Worm (Caenorhabditis elegans) whole organism, mixed stage, embryonic: ENCODE data around the gene gpd-2.

Experiments used
- M03D4.4 ChIP-seq: sonication (generic microtip); optimal IDR thresholded peaks from 2 replicates; lab custom pipeline; 2017; ENCODE audit warnings: mild to moderate bottlenecking, missing genetic modification characterization, missing compliant biosample characterization
- bed-3 ChIP-seq: fragments of 200-800 bp; sonication (Bioruptor generic); optimal IDR thresholded peaks from 3 replicates; lab custom pipeline; 2018; ENCODE audit warnings: mild to moderate bottlenecking, missing genetic modification characterization, moderate library complexity, missing compliant biosample characterization
- blmp-1 ChIP-seq: fragments of 150-350 bp; optimal IDR thresholded peaks from 2 replicates; lab custom pipeline; 2014; ENCODE audit warnings: missing biosample characterization, missing genetic modification characterization
- ceh-39 ChIP-seq: fragments of 150-350 bp; optimal IDR thresholded peaks from 2 replicates; lab custom pipeline; 2014; ENCODE audit warnings: missing biosample characterization, missing genetic modification characterization
- ceh-83 ChIP-seq: fragments of 200-800 bp; sonication (Bioruptor generic); optimal IDR thresholded peaks from 2 replicates; lab custom pipeline; 2018; ENCODE audit warnings: mild to moderate bottlenecking, missing genetic modification characterization, missing compliant biosample characterization
- ces-1 ChIP-seq: fragments of 150-350 bp; optimal IDR thresholded peaks from 2 replicates; lab custom pipeline; 2014; ENCODE audit warnings: missing biosample characterization, missing genetic modification reagents, missing genetic modification characterization
- cnd-1 ChIP-seq: fragments of 200-800 bp; sonication (Bioruptor generic); optimal IDR thresholded peaks from 2 replicates; lab custom pipeline; 2018; ENCODE audit warnings: mild to moderate bottlenecking, missing genetic modification characterization, missing compliant biosample characterization
- drap-1 ChIP-seq: fragments of 200-800 bp; sonication (Bioruptor generic); optimal IDR thresholded peaks from 3 replicates; lab custom pipeline; 2018; ENCODE audit warnings: mild to moderate bottlenecking, missing genetic modification characterization, missing compliant biosample characterization
- elt-1 ChIP-seq: sonication (generic microtip); optimal IDR thresholded peaks from 2 replicates; lab custom pipeline; 2017; ENCODE audit warnings: missing genetic modification characterization, mild to moderate bottlenecking, missing compliant biosample characterization, antibody characterized with exemption, moderate library complexity, borderline replicate concordance; ENCODE audit not compliant: insufficient read depth
- elt-3 ChIP-seq: fragments of 150-350 bp; optimal IDR thresholded peaks from 2 replicates; lab custom pipeline; 2014; ENCODE audit warnings: missing biosample characterization, missing genetic modification characterization
- flh-1 ChIP-seq: fragments of 200-800 bp; sonication (Bioruptor generic); optimal IDR thresholded peaks from 2 replicates; lab custom pipeline; 2018; ENCODE audit warnings: mild to moderate bottlenecking, missing genetic modification characterization, moderate library complexity, missing compliant biosample characterization
- hlh-1 ChIP-seq: fragments of 150-350 bp; optimal IDR thresholded peaks from 2 replicates; lab custom pipeline; 2014; ENCODE audit warnings: missing biosample characterization, missing genetic modification reagents, missing genetic modification characterization
- lin-13 ChIP-seq: fragments of 150-350 bp; optimal IDR thresholded peaks from 2 replicates; lab custom pipeline; 2014; ENCODE audit warnings: missing biosample characterization, missing genetic modification characterization
- lin-32 ChIP-seq: fragments of 200-800 bp; sonication (Bioruptor generic); optimal IDR thresholded peaks from 2 replicates; lab custom pipeline; 2018; ENCODE audit warnings: mild to moderate bottlenecking, missing genetic modification characterization, missing compliant biosample characterization
- lsy-2 ChIP-seq: fragments of 150-350 bp; optimal IDR thresholded peaks from 2 replicates; lab custom pipeline; 2014; ENCODE audit warnings: missing biosample characterization, missing genetic modification characterization
- mab-5 ChIP-seq: fragments of 150-350 bp; optimal IDR thresholded peaks from 2 replicates; lab custom pipeline; 2014; ENCODE audit warnings: missing biosample characterization, missing genetic modification characterization
- mep-1 ChIP-seq: fragments of 150-350 bp; optimal IDR thresholded peaks from 2 replicates; lab custom pipeline; 2017; ENCODE audit warnings: missing biosample characterization, missing genetic modification reagents, missing genetic modification characterization, inconsistent platforms
- mls-2 ChIP-seq: sonication (generic microtip); optimal IDR thresholded peaks from 2 replicates; lab custom pipeline; 2016; ENCODE audit warnings: mild to moderate bottlenecking, missing genetic modification characterization, moderate library complexity, missing compliant biosample characterization
- nhr-12 ChIP-seq: fragments of 150-350 bp; optimal IDR thresholded peaks from 2 replicates; lab custom pipeline; 2014; ENCODE audit warnings: missing biosample characterization, missing genetic modification characterization
- nhr-2 ChIP-seq: fragments of 150-350 bp; optimal IDR thresholded peaks from 2 replicates; lab custom pipeline; 2014; ENCODE audit warnings: missing biosample characterization, missing genetic modification characterization
- nhr-237 ChIP-seq: fragments of 150-350 bp; optimal IDR thresholded peaks from 2 replicates; lab custom pipeline; 2014; ENCODE audit warnings: missing biosample characterization, missing genetic modification characterization
- nhr-28 ChIP-seq: fragments of 150-350 bp; optimal IDR thresholded peaks from 2 replicates; lab custom pipeline; 2014; ENCODE audit warnings: missing biosample characterization, missing genetic modification characterization
- nhr-76 ChIP-seq: sonication (generic microtip); optimal IDR thresholded peaks from 2 replicates; lab custom pipeline; 2017; ENCODE audit warnings: missing biosample characterization, missing genetic modification characterization
- pha-4 ChIP-seq: fragments of 150-350 bp; optimal IDR thresholded peaks from 2 replicates; lab custom pipeline; 2018; ENCODE audit warnings: missing biosample characterization, missing genetic modification reagents, missing genetic modification characterization
- sem-2 ChIP-seq: fragments of 200-800 bp; sonication (Bioruptor generic); optimal IDR thresholded peaks from 2 replicates; lab custom pipeline; 2018; ENCODE audit warnings: mild to moderate bottlenecking, missing genetic modification characterization, missing compliant biosample characterization
- snpc-4 ChIP-seq: fragments of 150-350 bp; optimal IDR thresholded peaks from 2 replicates; lab custom pipeline; 2014; ENCODE audit warnings: missing biosample characterization, missing genetic modification characterization
- sptf-1 ChIP-seq: sonication (generic microtip); optimal IDR thresholded peaks from 2 replicates; lab custom pipeline; 2017; ENCODE audit warnings: mild to moderate bottlenecking, missing genetic modification characterization, moderate library complexity, missing compliant biosample characterization
- tbx-8 ChIP-seq: fragments of 200-800 bp; sonication (Bioruptor generic); optimal IDR thresholded peaks from 2 replicates; lab custom pipeline; 2018; ENCODE audit warnings: mild to moderate bottlenecking, missing genetic modification characterization, moderate library complexity, missing compliant biosample characterization
- unc-120 ChIP-seq: sonication (generic microtip); optimal IDR thresholded peaks from 2 replicates; lab custom pipeline; 2017; ENCODE audit warnings: missing genetic modification characterization, missing compliant biosample characterization; ENCODE audit not compliant: poor library complexity, severe bottlenecking
- unc-39 ChIP-seq: fragments of 150-350 bp; optimal IDR thresholded peaks from 2 replicates; lab custom pipeline; 2014; ENCODE audit warnings: missing biosample characterization, missing genetic modification characterization
- unc-62 ChIP-seq: fragments of 150-350 bp; optimal IDR thresholded peaks from 2 replicates; lab custom pipeline; 2014; ENCODE audit warnings: missing biosample characterization, missing genetic modification reagents, missing genetic modification characterization
- zip-8 ChIP-seq: fragments of 150-350 bp; optimal IDR thresholded peaks from 2 replicates; lab custom pipeline; 2014; ENCODE audit warnings: missing biosample characterization, missing genetic modification characterization
- ztf-11 ChIP-seq: fragments of 150-350 bp; optimal IDR thresholded peaks from 2 replicates; lab custom pipeline; 2014; ENCODE audit warnings: missing biosample characterization, missing genetic modification characterization

gpd-2 gene

DNA sequence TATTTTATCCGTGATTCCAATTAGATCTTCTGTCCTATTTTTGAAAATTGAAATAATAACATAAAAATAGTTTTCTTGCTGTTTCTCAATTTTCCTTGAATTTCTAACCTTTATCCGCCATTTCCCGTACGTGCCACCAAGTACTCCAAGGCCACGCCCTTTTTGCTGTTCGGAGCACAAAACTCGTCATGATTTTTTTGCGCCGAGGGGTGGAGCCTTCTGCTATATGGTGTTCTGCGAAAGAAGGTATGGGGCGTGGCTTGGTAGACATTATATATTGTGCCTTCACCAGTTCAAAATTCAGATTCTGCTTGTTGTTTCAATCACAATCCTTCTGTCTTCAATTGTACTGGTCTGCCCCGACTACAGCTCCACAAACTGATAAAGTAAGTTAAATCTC lies 30.8 kb upstream of the gpd-2 start, which contains the start of gene C15C7.4:
C15C7.4 (plus strand) TSS at position 301 of the 400 bp plus-strand sequence.
- TF ChIP-seq lsy-2 (tag; lab: Kevin White, UChicago): no peak
- TF ChIP-seq mls-2 (tag; lab: Kevin White, UChicago): no peak
- no peak for TF ChIP-seq elt-3 (tag; lab: Kevin White, UChicago)
- no peak for TF ChIP-seq unc-120
- TF ChIP-seq elt-1 (tag; lab: Kevin White, UChicago): no peak
- no peak for TF ChIP-seq nhr-28 (tag; lab: Kevin White, UChicago)
- TF ChIP-seq M03D4.4: no peak
- TF ChIP-seq ceh-83 (GFP tag; lab: Kevin White, UChicago): no peak
- TF ChIP-seq hlh-1 (tag; lab: Kevin White, UChicago): no peak
- no peak for TF ChIP-seq flh-1 (GFP tag; lab: Kevin White, UChicago)
- no peak for TF ChIP-seq sptf-1
- TF ChIP-seq, all 35 proteins: peak for 0

DNA sequence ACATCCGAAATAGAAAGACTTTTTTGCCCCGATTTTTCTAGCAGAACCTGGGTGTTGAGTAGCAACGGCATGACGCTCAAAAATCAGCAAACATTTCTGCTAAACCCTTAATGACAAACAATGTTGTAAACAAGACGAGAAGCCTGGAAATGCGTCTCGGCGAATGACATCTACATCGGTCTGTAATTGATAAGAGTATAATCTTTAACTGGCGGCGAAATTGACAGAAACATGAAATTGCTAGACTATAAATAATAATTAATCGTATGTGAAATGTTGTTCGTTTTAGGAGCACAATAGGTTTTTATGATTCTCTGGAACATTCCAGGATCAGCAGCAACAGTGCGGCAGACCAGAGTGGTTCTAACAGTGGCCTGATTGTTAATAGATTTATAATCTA lies 27.2 kb upstream of the gpd-2 start:
- TF ChIP-seq sptf-1: no peak
- no peak for TF ChIP-seq lin-13 (tag; lab: Kevin White, UChicago)
- TF ChIP-seq nhr-2 (tag; lab: Kevin White, UChicago): no peak
- no peak for TF ChIP-seq hlh-1 (tag; lab: Kevin White, UChicago)
- no peak for TF ChIP-seq elt-1 (tag; lab: Kevin White, UChicago)
- TF ChIP-seq unc-62 (GFP tag; lab: Kevin White, UChicago): no peak
- no peak for TF ChIP-seq sem-2 (GFP tag; lab: Kevin White, UChicago)
- no peak for TF ChIP-seq ceh-39
- TF ChIP-seq tbx-8 (GFP tag; lab: Kevin White, UChicago): no peak
- TF ChIP-seq elt-3 (tag; lab: Kevin White, UChicago): no peak
- no peak for TF ChIP-seq pha-4 (tag; lab: Kevin White, UChicago)
- TF ChIP-seq lin-32 (GFP tag; lab: Kevin White, UChicago): no peak

DNA sequence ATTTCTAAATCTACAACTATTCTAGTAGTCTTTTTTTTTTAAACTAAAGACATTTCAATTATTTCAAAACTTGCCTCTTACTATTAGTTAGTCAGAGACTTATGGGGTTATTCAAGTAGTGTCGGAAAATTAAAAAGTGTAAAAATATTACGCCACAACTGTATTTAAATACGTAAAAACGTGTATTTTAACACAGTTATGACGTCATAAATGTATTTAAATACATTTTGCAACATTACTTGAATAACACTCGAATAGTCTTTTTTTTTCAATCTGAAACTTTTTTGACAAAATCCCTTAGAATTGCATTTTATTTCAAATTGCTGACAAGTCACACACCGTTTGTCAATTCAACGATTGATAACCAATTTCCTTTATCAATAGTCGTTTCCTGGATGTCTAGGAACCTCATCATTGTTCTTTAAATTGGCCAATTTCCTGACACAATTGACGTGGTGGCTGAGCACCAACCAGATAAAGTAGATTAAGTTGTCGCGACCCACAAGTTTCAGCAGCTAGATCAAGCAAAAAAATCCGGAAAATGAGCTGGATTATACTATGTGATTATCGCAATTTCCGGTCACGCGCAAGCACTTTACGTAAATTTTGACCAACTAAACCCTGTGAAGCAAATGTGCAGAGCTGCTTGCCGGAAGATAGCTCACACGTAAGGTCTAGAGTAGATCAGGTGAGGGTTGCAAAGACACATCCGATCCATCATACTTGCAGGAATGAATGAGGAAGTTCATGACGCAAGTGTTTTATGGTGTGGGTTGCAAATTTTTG lies 25.2 kb upstream of the gpd-2 start:
- no peak for TF ChIP-seq nhr-2 (tag; lab: Kevin White, UChicago)
- TF ChIP-seq zip-8: peak; percentile 97
- no peak for TF ChIP-seq hlh-1 (tag; lab: Kevin White, UChicago)
- TF ChIP-seq, all 35 proteins: peak for 1

ce11 chrX:3135186-3135585 lies 20.7 kb upstream of the gpd-2 start, which contains the start of gene K10B3.1:
Gene K10B3.1, plus strand, starts transcription at chrX:3135486.
- TF ChIP-seq flh-1 (GFP tag; lab: Kevin White, UChicago): no peak
- no peak for TF ChIP-seq snpc-4
- no peak for TF ChIP-seq nhr-76 (tag; lab: Kevin White, UChicago)
- TF ChIP-seq ztf-11 (tag; lab: Kevin White, UChicago): no peak
- TF ChIP-seq lsy-2 (tag; lab: Kevin White, UChicago): no peak
- TF ChIP-seq ceh-83 (GFP tag; lab: Kevin White, UChicago): no peak
- TF ChIP-seq unc-62 (GFP tag; lab: Kevin White, UChicago): no peak
- no peak for TF ChIP-seq lin-13 (tag; lab: Kevin White, UChicago)
- TF ChIP-seq nhr-28 (tag; lab: Kevin White, UChicago): no peak
- TF ChIP-seq mep-1 (tag; lab: Kevin White, UChicago): no peak
- TF ChIP-seq cnd-1 (tag; lab: Kevin White, UChicago): no peak

DNA sequence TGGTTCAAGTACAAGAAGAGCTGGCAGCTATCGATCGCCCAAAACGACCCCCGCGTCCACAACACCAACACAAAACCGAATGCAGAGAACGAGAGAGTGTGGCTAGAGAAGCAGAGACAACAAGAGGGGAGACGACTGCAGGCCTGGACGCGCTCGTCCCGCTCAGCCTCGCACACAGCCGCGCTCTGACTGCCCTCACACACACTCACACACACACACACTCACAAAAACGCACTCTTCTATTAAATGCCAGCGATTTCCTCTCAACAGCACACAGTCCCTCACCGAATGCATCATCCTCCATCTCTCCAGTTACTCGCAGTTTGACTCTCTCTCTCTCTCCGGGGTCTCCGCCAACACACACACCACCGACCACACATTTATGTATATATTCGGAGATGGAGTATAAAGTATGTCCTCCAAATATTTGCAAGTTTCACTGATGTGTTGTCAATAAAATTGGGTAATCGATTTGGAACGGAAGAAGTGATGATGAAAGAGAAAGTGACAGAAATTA lies 13.2 kb upstream of the gpd-2 start:
- TF ChIP-seq sem-2 (GFP tag; lab: Kevin White, UChicago): peak; percentile 35
- peak; percentile 4 for TF ChIP-seq unc-39 (tag; lab: Kevin White, UChicago)
- no peak for TF ChIP-seq bed-3 (GFP tag; lab: Kevin White, UChicago)
- TF ChIP-seq lin-32 (GFP tag; lab: Kevin White, UChicago): peak; percentile 48
- TF ChIP-seq blmp-1: peak; percentile 86
- peak; percentile 95 for TF ChIP-seq mls-2 (tag; lab: Kevin White, UChicago)
- no peak for TF ChIP-seq nhr-28 (tag; lab: Kevin White, UChicago)
- TF ChIP-seq elt-1 (tag; lab: Kevin White, UChicago): no peak
- TF ChIP-seq flh-1 (GFP tag; lab: Kevin White, UChicago): no peak
- TF ChIP-seq unc-120: peak; percentile 55
- no peak for TF ChIP-seq snpc-4
- TF ChIP-seq nhr-237 (tag; lab: Kevin White, UChicago): peak; percentile 93
- no peak for TF ChIP-seq nhr-12 (tag; lab: Kevin White, UChicago)
- peak; percentile 77 for TF ChIP-seq hlh-1 (tag; lab: Kevin White, UChicago)
- no peak for TF ChIP-seq nhr-76 (tag; lab: Kevin White, UChicago)
- TF ChIP-seq mab-5 (tag; lab: Kevin White, UChicago): no peak
- peak; percentile 61 for TF ChIP-seq elt-3 (tag; lab: Kevin White, UChicago)
- no peak for TF ChIP-seq zip-8
- TF ChIP-seq ceh-39: peak; percentile 50
- TF ChIP-seq nhr-2 (tag; lab: Kevin White, UChicago): no peak
- TF ChIP-seq ceh-83 (GFP tag; lab: Kevin White, UChicago): peak; percentile 44
- TF ChIP-seq pha-4 (tag; lab: Kevin White, UChicago): peak; percentile 94
- peak; percentile 96 for TF ChIP-seq mep-1 (tag; lab: Kevin White, UChicago)
- TF ChIP-seq drap-1 (GFP tag; lab: Kevin White, UChicago): peak; percentile 93
- peak; percentile 91 for TF ChIP-seq lin-13 (tag; lab: Kevin White, UChicago)
- peak; percentile 75 for TF ChIP-seq ztf-11 (tag; lab: Kevin White, UChicago)
- peak; percentile 83 for TF ChIP-seq cnd-1 (tag; lab: Kevin White, UChicago)
- TF ChIP-seq ces-1 (GFP tag; lab: Kevin White, UChicago): peak; percentile 93
- TF ChIP-seq tbx-8 (GFP tag; lab: Kevin White, UChicago): peak; percentile 23
- TF ChIP-seq unc-62 (GFP tag; lab: Kevin White, UChicago): peak; percentile 91
- peak; percentile 78 for TF ChIP-seq M03D4.4
- peak; percentile 88 for TF ChIP-seq sptf-1
- peak; percentile 58 for TF ChIP-seq lsy-2 (tag; lab: Kevin White, UChicago)
